Fruit fly (Drosophila melanogaster) whole organism, wandering third instar larva: ENCODE measurements around the gene CG42828.

ENCODE experiments used
- Abd-B ChIP-seq: fragments of >200 bp; optimal IDR thresholded peaks from 2 replicates; lab custom pipeline; 2017; ENCODE audit warnings: missing biosample characterization, missing genetic modification characterization
- CG32264 ChIP-seq: fragments of 200-800 bp; sonication (Bioruptor generic); optimal IDR thresholded peaks from 2 replicates; lab custom pipeline; 2016; ENCODE audit warnings: missing biosample characterization, missing genetic modification characterization
- CG9705 ChIP-seq: fragments of 200-800 bp; sonication (Bioruptor generic); optimal IDR thresholded peaks from 2 replicates; lab custom pipeline; 2018; ENCODE audit warnings: missing biosample characterization, mild to moderate bottlenecking, missing genetic modification characterization
- CrebA ChIP-seq: fragments of 200-800 bp; sonication (Bioruptor generic); optimal IDR thresholded peaks from 2 replicates; lab custom pipeline; 2016; ENCODE audit warnings: missing biosample characterization, mild to moderate bottlenecking, missing genetic modification characterization, borderline replicate concordance
- Dfd ChIP-seq: fragments of >200 bp; optimal IDR thresholded peaks from 2 replicates; lab custom pipeline; 2017; ENCODE audit warnings: missing biosample characterization, missing genetic modification characterization
- Dif ChIP-seq: fragments of 200-275, 200-300 bp; sonication (Bioruptor generic); optimal IDR thresholded peaks from 2 replicates; lab custom pipeline; 2018; ENCODE audit warnings: missing biosample characterization, missing genetic modification characterization; ENCODE audit not compliant: partially characterized antibody
- HLH106 ChIP-seq: fragments of 200-800 bp; optimal IDR thresholded peaks from 3 replicates; lab custom pipeline; 2019; ENCODE audit warnings: missing biosample characterization, mild to moderate bottlenecking, missing genetic modification characterization, moderate library complexity
- Hr78 ChIP-seq: fragments of >200 bp; optimal IDR thresholded peaks from 2 replicates; lab custom pipeline; 2017; ENCODE audit warnings: missing biosample characterization, missing genetic modification characterization
- Hr83 ChIP-seq: fragments of 200-300 bp; sonication (Bioruptor generic); optimal IDR thresholded peaks from 2 replicates; lab custom pipeline; 2016; ENCODE audit warnings: missing biosample characterization, mild to moderate bottlenecking, missing genetic modification characterization, moderate library complexity; ENCODE audit not compliant: poor library complexity, severe bottlenecking
- Jra ChIP-seq: sonication (Bioruptor generic); optimal IDR thresholded peaks from 2 replicates; lab custom pipeline; 2016; ENCODE audit warnings: missing biosample characterization, missing genetic modification characterization
- Mio ChIP-seq: sonication (Bioruptor generic); optimal IDR thresholded peaks from 2 replicates; lab custom pipeline; 2016; ENCODE audit warnings: missing biosample characterization, missing genetic modification characterization
- Myc ChIP-seq: fragments of >200 bp; optimal IDR thresholded peaks from 2 replicates; lab custom pipeline; 2017
- N ChIP-seq: fragments of >200 bp; optimal IDR thresholded peaks from 2 replicates; lab custom pipeline; 2018; ENCODE audit warnings: missing biosample characterization, missing external identifiers, missing genetic modification characterization
- OdsH ChIP-seq: fragments of 200-800 bp; sonication (Bioruptor generic); optimal IDR thresholded peaks from 2 replicates; lab custom pipeline; 2016; ENCODE audit warnings: missing biosample characterization, mild to moderate bottlenecking, missing genetic modification characterization
- Rel ChIP-seq, 2 experiments: fragments of 200-800 bp; sonication (Bioruptor generic) in 1 of 2; optimal IDR thresholded peaks; 2 replicates in 1 of 2; 3 replicates in 1 of 2; lab custom pipeline; 2016 to 2019; ENCODE audit warnings: mild to moderate bottlenecking in 2 of 2, missing biosample characterization in 2 of 2, missing genetic modification characterization in 2 of 2, moderate library complexity in 1 of 2
- Sp1 ChIP-seq: fragments of 200-800 bp; sonication (Bioruptor generic); optimal IDR thresholded peaks from 3 replicates; lab custom pipeline; 2019; ENCODE audit warnings: missing biosample characterization, mild to moderate bottlenecking, missing genetic modification characterization, moderate library complexity
- Vsx2 ChIP-seq: fragments of 200-300, 225-300 bp; sonication (Bioruptor generic); optimal IDR thresholded peaks from 2 replicates; lab custom pipeline; 2018; ENCODE audit warnings: missing biosample characterization, missing genetic modification characterization; ENCODE audit not compliant: partially characterized antibody
- br ChIP-seq: fragments of 200-800 bp; sonication (Bioruptor generic); optimal IDR thresholded peaks from 2 replicates; lab custom pipeline; 2016; ENCODE audit warnings: missing biosample characterization, missing genetic modification characterization
- brk ChIP-seq: fragments of 200-800 bp; sonication (Bioruptor generic); optimal IDR thresholded peaks from 2 replicates; lab custom pipeline; 2016; ENCODE audit warnings: missing biosample characterization, mild to moderate bottlenecking, missing genetic modification characterization
- dl ChIP-seq, 2 experiments: fragments of 175-275, 200-275 bp in 1 of 2; fragments of 200-275 bp in 1 of 2; sonication (Bioruptor generic); optimal IDR thresholded peaks; lab custom pipeline; 2018; ENCODE audit warnings: mild to moderate bottlenecking in 2 of 2, missing biosample characterization in 2 of 2, missing genetic modification characterization in 2 of 2, moderate library complexity in 2 of 2; ENCODE audit not compliant: partially characterized antibody in 2 of 2, insufficient read depth in 1 of 2
- dmrt93B ChIP-seq: fragments of 200-800 bp; sonication (Bioruptor generic); optimal IDR thresholded peaks from 2 replicates; lab custom pipeline; 2018; ENCODE audit warnings: missing biosample characterization, mild to moderate bottlenecking, missing genetic modification characterization
- dsf ChIP-seq: sonication (Bioruptor generic); optimal IDR thresholded peaks from 2 replicates; lab custom pipeline; 2016; ENCODE audit warnings: missing biosample characterization, missing genetic modification characterization, borderline replicate concordance
- ey ChIP-seq: fragments of 200-800 bp; sonication (Bioruptor generic); optimal IDR thresholded peaks from 2 replicates; lab custom pipeline; 2016; ENCODE audit warnings: missing biosample characterization, missing genetic modification characterization
- foxo ChIP-seq, 2 experiments: fragments of 200-800 bp; sonication (Bioruptor generic); optimal IDR thresholded peaks; 2 replicates in 1 of 2; 3 replicates in 1 of 2; lab custom pipeline; 2016 to 2017; ENCODE audit warnings: missing biosample characterization in 2 of 2, missing genetic modification characterization in 2 of 2
- fru ChIP-seq: fragments of 200-800 bp; sonication (Bioruptor generic); optimal IDR thresholded peaks from 3 replicates; lab custom pipeline; 2016; ENCODE audit warnings: missing biosample characterization, mild to moderate bottlenecking, missing genetic modification characterization
- h ChIP-seq: fragments of 200-800 bp; sonication (Bioruptor generic); optimal IDR thresholded peaks from 3 replicates; lab custom pipeline; 2016; ENCODE audit warnings: missing biosample characterization, mild to moderate bottlenecking, missing genetic modification characterization
- jim ChIP-seq: fragments of 175-275, 200-325 bp; sonication (Bioruptor generic); optimal IDR thresholded peaks from 2 replicates; lab custom pipeline; 2016; ENCODE audit warnings: missing biosample characterization, mild to moderate bottlenecking, missing genetic modification characterization
- lola ChIP-seq: fragments of >200 bp; optimal IDR thresholded peaks from 2 replicates; lab custom pipeline; 2017; ENCODE audit warnings: missing biosample characterization, missing genetic modification characterization
- pan ChIP-seq: fragments of >200 bp; optimal IDR thresholded peaks from 2 replicates; lab custom pipeline; 2017
- psq ChIP-seq: fragments of 200-800 bp; sonication (Bioruptor generic); optimal IDR thresholded peaks from 3 replicates; lab custom pipeline; 2017; ENCODE audit warnings: missing biosample characterization, mild to moderate bottlenecking, missing genetic modification characterization, moderate library complexity
- rgr ChIP-seq: fragments of 200-800 bp; sonication (Bioruptor generic); optimal IDR thresholded peaks from 3 replicates; lab custom pipeline; 2016; ENCODE audit warnings: missing biosample characterization, mild to moderate bottlenecking, missing genetic modification characterization
- sage ChIP-seq: fragments of 200-800 bp; sonication (Bioruptor generic); optimal IDR thresholded peaks from 2 replicates; lab custom pipeline; 2016; ENCODE audit warnings: missing biosample characterization, mild to moderate bottlenecking, missing genetic modification characterization
- sv ChIP-seq: fragments of 200-800 bp; sonication (Bioruptor generic); optimal IDR thresholded peaks from 3 replicates; lab custom pipeline; 2016; ENCODE audit warnings: missing biosample characterization, missing genetic modification characterization
- tai ChIP-seq: sonication (Bioruptor generic); optimal IDR thresholded peaks from 2 replicates; lab custom pipeline; 2016; ENCODE audit warnings: missing biosample characterization, missing genetic modification characterization
- usp ChIP-seq: fragments of >200 bp; optimal IDR thresholded peaks from 2 replicates; lab custom pipeline; 2017; ENCODE audit warnings: missing biosample characterization, missing genetic modification characterization
- woc ChIP-seq: sonication (Bioruptor generic); optimal IDR thresholded peaks from 2 replicates; lab custom pipeline; 2016; ENCODE audit warnings: missing biosample characterization, mild to moderate bottlenecking, missing genetic modification characterization

The CG42828 gene

dm6 chr3R:23327707-23328106 lies 45.8 kb upstream of the CG42828 start:
- peak; percentile 84 for TF ChIP-seq Dfd (GFP tag; lab: Kevin White, UChicago)
- TF ChIP-seq Sp1 (GFP tag; lab: Kevin White, UChicago): no peak

- no peak for TF ChIP-seq Jra
- TF ChIP-seq OdsH: no peak
- TF ChIP-seq N (GFP tag; lab: Kevin White, UChicago): peak; percentile 29
- no peak for TF ChIP-seq foxo (GFP tag; optimal IDR thresholded peaks at IDR 0.05; lab: Kevin White, UChicago)
- TF ChIP-seq tai: no peak
- TF ChIP-seq Myc (lab: Kevin White, UChicago): peak; percentile 85
- TF ChIP-seq CrebA (GFP tag; lab: Kevin White, UChicago): no peak
- TF ChIP-seq brk (GFP tag; lab: Kevin White, UChicago): no peak
- TF ChIP-seq fru (GFP tag; lab: Kevin White, UChicago): no peak
- no peak for TF ChIP-seq CG32264 (GFP tag; lab: Kevin White, UChicago)
- no peak for TF ChIP-seq h (GFP tag; lab: Kevin White, UChicago)
- no peak for TF ChIP-seq br (GFP tag; lab: Kevin White, UChicago)
- no peak for TF ChIP-seq sv
- TF ChIP-seq Dfd (GFP tag; lab: Kevin White, UChicago): no peak
- TF ChIP-seq HLH106 (tag; lab: Kevin White, UChicago): peak; percentile 9
- no peak for TF ChIP-seq usp (GFP tag; lab: Kevin White, UChicago)
- TF ChIP-seq Dif (GFP tag; lab: Kevin White, UChicago): no peak
- no peak for TF ChIP-seq jim (GFP tag; lab: Kevin White, UChicago)
- no peak for TF ChIP-seq CG9705
- TF ChIP-seq lola (GFP tag; lab: Kevin White, UChicago): no peak
- TF ChIP-seq Hr78 (GFP tag; lab: Kevin White, UChicago): no peak
- TF ChIP-seq Sp1 (GFP tag; lab: Kevin White, UChicago): no peak
- TF ChIP-seq rgr (GFP tag; lab: Kevin White, UChicago): no peak
- no peak for TF ChIP-seq sage (GFP tag; lab: Kevin White, UChicago)
- peak; percentile 79 for TF ChIP-seq Vsx2 (GFP tag; lab: Kevin White, UChicago)
- no peak for TF ChIP-seq dsf
- no peak for TF ChIP-seq Hr83 (GFP tag; lab: Kevin White, UChicago)
- TF ChIP-seq Mio (GFP tag; lab: Kevin White, UChicago): no peak
- TF ChIP-seq dmrt93B (GFP tag; lab: Kevin White, UChicago): no peak
- no peak for TF ChIP-seq dl (GFP tag; optimal IDR thresholded peaks at IDR 0.05; lab: Kevin White, UChicago; ENCODE audit: insufficient read depth in 1 of 2, partially characterized antibody in 2 of 2)
- TF ChIP-seq ey (GFP tag; lab: Kevin White, UChicago): no peak
- no peak for TF ChIP-seq Abd-B
- no peak for TF ChIP-seq pan
- TF ChIP-seq woc (GFP tag; lab: Kevin White, UChicago): no peak
- no peak for TF ChIP-seq Rel (GFP tag; optimal IDR thresholded peaks at IDR 0.05; lab: Kevin White, UChicago)
- no peak for TF ChIP-seq Rel (tag; optimal IDR thresholded peaks at IDR 0.05; lab: Kevin White, UChicago)
These were observed 42.2 kb upstream of the CG42828 start for dm6 chr3R:23331280-23331679.

- TF ChIP-seq N (GFP tag; lab: Kevin White, UChicago) (no peak), Hr83 (GFP tag; lab: Kevin White, UChicago) (no peak), brk (GFP tag; lab: Kevin White, UChicago) (no peak), OdsH (no peak), CG32264 (GFP tag; lab: Kevin White, UChicago) (no peak), Sp1 (GFP tag; lab: Kevin White, UChicago) (no peak), psq (GFP tag; lab: Kevin White, UChicago) (no peak), usp (GFP tag; lab: Kevin White, UChicago) (no peak), Dfd (GFP tag; lab: Kevin White, UChicago) (no peak), rgr (GFP tag; lab: Kevin White, UChicago) (peak; percentile 23), woc (GFP tag; lab: Kevin White, UChicago) (no peak), br (GFP tag; lab: Kevin White, UChicago) (peak; percentile 2), sage (GFP tag; lab: Kevin White, UChicago) (no peak), Dif (GFP tag; lab: Kevin White, UChicago) (no peak), Myc (lab: Kevin White, UChicago) (no peak), ey (GFP tag; lab: Kevin White, UChicago) (peak; percentile 35), h (GFP tag; lab: Kevin White, UChicago) (peak; percentile 34), Vsx2 (GFP tag; lab: Kevin White, UChicago) (no peak), Mio (GFP tag; lab: Kevin White, UChicago) (no peak), CG9705 (no peak), Jra (no peak), jim (GFP tag; lab: Kevin White, UChicago) (no peak), dmrt93B (GFP tag; lab: Kevin White, UChicago) (no peak), foxo (GFP tag; optimal IDR thresholded peaks at IDR 0.05; lab: Kevin White, UChicago) (no peak), pan (no peak), tai (no peak), fru (GFP tag; lab: Kevin White, UChicago) (no peak), Abd-B (no peak), dl (GFP tag; optimal IDR thresholded peaks at IDR 0.05; lab: Kevin White, UChicago; ENCODE audit: insufficient read depth in 1 of 2, partially characterized antibody in 2 of 2) (no peak), CrebA (GFP tag; lab: Kevin White, UChicago) (no peak), Rel (GFP tag; optimal IDR thresholded peaks at IDR 0.05; lab: Kevin White, UChicago) (no peak), Rel (tag; optimal IDR thresholded peaks at IDR 0.05; lab: Kevin White, UChicago) (no peak)
These were observed 41.6 kb upstream of the CG42828 start for dm6 chr3R:23331865-23332367.
